Worm (Caenorhabditis elegans) whole organism, late embryonic: ENCODE results near the gene irld-34.

Experiments
- C38D4.7 ChIP-seq: fragments of 200-800 bp; sonication (Bioruptor generic); optimal IDR thresholded peaks from 2 replicates; lab custom pipeline; 2018; ENCODE audit warnings: mild to moderate bottlenecking, missing genetic modification characterization, moderate library complexity, missing compliant biosample characterization
- F13H6.1 ChIP-seq: sonication (generic microtip); optimal IDR thresholded peaks from 2 replicates; lab custom pipeline; 2016; ENCODE audit warnings: missing genetic modification characterization, missing compliant biosample characterization
- ahr-1 ChIP-seq: sonication (generic microtip); optimal IDR thresholded peaks from 2 replicates; lab custom pipeline; 2016; ENCODE audit warnings: missing genetic modification characterization, missing compliant biosample characterization
- ama-1 ChIP-seq: fragments of 150-350 bp; optimal IDR thresholded peaks from 2 replicates; lab custom pipeline; 2014
- ceh-19 ChIP-seq: fragments of 200-800 bp; sonication (Bioruptor generic); optimal IDR thresholded peaks from 2 replicates; lab custom pipeline; 2018; ENCODE audit warnings: mild to moderate bottlenecking, missing genetic modification characterization, missing compliant biosample characterization
- ceh-2 ChIP-seq: sonication (generic microtip); optimal IDR thresholded peaks from 2 replicates; lab custom pipeline; 2016; ENCODE audit warnings: missing genotype, missing genetic modification characterization, missing compliant biosample characterization
- ceh-24 ChIP-seq: sonication (generic microtip); optimal IDR thresholded peaks from 2 replicates; lab custom pipeline; 2016; ENCODE audit warnings: mild to moderate bottlenecking, missing genetic modification characterization, missing compliant biosample characterization
- ceh-31 ChIP-seq: sonication (generic microtip); optimal IDR thresholded peaks from 2 replicates; lab custom pipeline; 2016; ENCODE audit warnings: missing genetic modification characterization, missing compliant biosample characterization
- ceh-45 ChIP-seq: fragments of 200-800 bp; sonication (Bioruptor generic); IDR thresholded peaks from 2 replicates; pipeline ENCODE4 v1.3.6; 2022; ENCODE audit warnings: missing genetic modification reagents, missing genetic modification characterization, missing compliant biosample characterization
- ceh-48 ChIP-seq: sonication (generic microtip); optimal IDR thresholded peaks from 2 replicates; lab custom pipeline; 2016; ENCODE audit warnings: missing genetic modification characterization, inconsistent platforms, missing compliant biosample characterization
- ceh-6 ChIP-seq: fragments of 200-800 bp; sonication (Bioruptor generic); optimal IDR thresholded peaks from 2 replicates; lab custom pipeline; 2018; ENCODE audit warnings: mild to moderate bottlenecking, missing genetic modification characterization, missing compliant biosample characterization
- elt-2 ChIP-seq: sonication (generic microtip); optimal IDR thresholded peaks from 2 replicates; lab custom pipeline; 2016; ENCODE audit warnings: missing genetic modification reagents, missing genetic modification characterization, missing compliant biosample characterization
- elt-4 ChIP-seq: sonication (generic microtip); optimal IDR thresholded peaks from 2 replicates; lab custom pipeline; 2016; ENCODE audit warnings: missing genetic modification characterization, missing compliant biosample characterization
- fkh-10 ChIP-seq: fragments of 150-350 bp; optimal IDR thresholded peaks from 2 replicates; lab custom pipeline; 2014; ENCODE audit warnings: missing biosample characterization, missing genetic modification reagents, missing genetic modification characterization
- gmeb-2 ChIP-seq: sonication (generic microtip); optimal IDR thresholded peaks from 2 replicates; lab custom pipeline; 2016; ENCODE audit warnings: missing genetic modification characterization, inconsistent platforms, missing compliant biosample characterization
- hlh-30 ChIP-seq: sonication (generic microtip); optimal IDR thresholded peaks from 2 replicates; lab custom pipeline; 2017; ENCODE audit warnings: antibody characterized with exemption, missing genetic modification characterization, missing compliant biosample characterization; ENCODE audit not compliant: insufficient read depth
- hlh-6 ChIP-seq: sonication (generic microtip); optimal IDR thresholded peaks from 2 replicates; lab custom pipeline; 2016; ENCODE audit warnings: missing genotype, missing genetic modification characterization, missing compliant biosample characterization
- hlh-8 ChIP-seq: sonication (generic microtip); optimal IDR thresholded peaks from 2 replicates; lab custom pipeline; 2016; ENCODE audit warnings: missing genotype, missing genetic modification characterization, missing compliant biosample characterization
- lim-6 ChIP-seq: sonication (generic microtip); optimal IDR thresholded peaks from 2 replicates; lab custom pipeline; 2016; ENCODE audit warnings: missing genetic modification characterization, missing compliant biosample characterization
- mec-3 ChIP-seq: sonication (generic microtip); optimal IDR thresholded peaks from 2 replicates; lab custom pipeline; 2016; ENCODE audit warnings: borderline replicate concordance, missing genetic modification characterization, missing compliant biosample characterization
- nhr-232 ChIP-seq: sonication (generic microtip); optimal IDR thresholded peaks from 2 replicates; lab custom pipeline; 2016; ENCODE audit warnings: missing genetic modification characterization, missing compliant biosample characterization
- npax-4 ChIP-seq: sonication (generic microtip); optimal IDR thresholded peaks from 2 replicates; lab custom pipeline; 2016; ENCODE audit warnings: missing genetic modification characterization, missing compliant biosample characterization
- pax-1 ChIP-seq: fragments of 150-350 bp; optimal IDR thresholded peaks from 2 replicates; lab custom pipeline; 2014; ENCODE audit warnings: missing biosample characterization, missing genetic modification characterization
- pha-2 ChIP-seq: sonication (generic microtip); optimal IDR thresholded peaks from 2 replicates; lab custom pipeline; 2017; ENCODE audit warnings: mild to moderate bottlenecking, missing genetic modification characterization, missing compliant biosample characterization
- pha-4 ChIP-seq: fragments of 150-350 bp; optimal IDR thresholded peaks from 2 replicates; lab custom pipeline; 2018; ENCODE audit warnings: missing biosample characterization, missing genetic modification reagents, missing genetic modification characterization
- rnt-1 ChIP-seq: sonication (generic microtip); optimal IDR thresholded peaks from 2 replicates; lab custom pipeline; 2016; ENCODE audit warnings: missing genetic modification characterization, missing compliant biosample characterization
- sox-4 ChIP-seq: sonication (generic microtip); optimal IDR thresholded peaks from 2 replicates; lab custom pipeline; 2017; ENCODE audit warnings: mild to moderate bottlenecking, missing genetic modification characterization, inconsistent platforms, missing compliant biosample characterization
- syd-9 ChIP-seq: sonication (generic microtip); optimal IDR thresholded peaks from 2 replicates; lab custom pipeline; 2016; ENCODE audit warnings: mild to moderate bottlenecking, missing genetic modification characterization, moderate library complexity, missing compliant biosample characterization
- tbx-2 ChIP-seq: sonication (generic microtip); optimal IDR thresholded peaks from 2 replicates; lab custom pipeline; 2016; ENCODE audit warnings: missing genetic modification characterization, missing compliant biosample characterization
- tbx-7 ChIP-seq: sonication (generic microtip); optimal IDR thresholded peaks from 2 replicates; lab custom pipeline; 2016; ENCODE audit warnings: missing genotype, missing genetic modification characterization, missing compliant biosample characterization
- ttx-3 ChIP-seq: sonication (generic microtip); optimal IDR thresholded peaks from 2 replicates; lab custom pipeline; 2016; ENCODE audit warnings: missing genetic modification reagents, missing genetic modification characterization, missing compliant biosample characterization
- unc-3 ChIP-seq, 2 experiments: fragments of 200-800 bp in 1 of 2; sonication (Bioruptor generic) in 1 of 2; sonication (generic microtip) in 1 of 2; conservative IDR thresholded peaks in 1 of 2; optimal IDR thresholded peaks in 1 of 2; 2 replicates each; pipeline versions ENCODE4 v1.3.6 to Lab custom; 2016 to 2022; ENCODE audit warnings: missing compliant biosample characterization in 2 of 2, missing genetic modification characterization in 2 of 2, missing genetic modification reagents in 1 of 2
- unc-86 ChIP-seq: sonication (generic microtip); optimal IDR thresholded peaks from 2 replicates; lab custom pipeline; 2016; ENCODE audit warnings: missing genetic modification characterization, missing compliant biosample characterization
- zip-5 ChIP-seq: sonication (generic microtip); optimal IDR thresholded peaks from 2 replicates; lab custom pipeline; 2016; ENCODE audit warnings: missing genetic modification characterization, missing compliant biosample characterization
- ztf-16 ChIP-seq: sonication (generic microtip); optimal IDR thresholded peaks from 2 replicates; lab custom pipeline; 2017; ENCODE audit warnings: missing genetic modification characterization, missing compliant biosample characterization

Gene irld-34

DNA sequence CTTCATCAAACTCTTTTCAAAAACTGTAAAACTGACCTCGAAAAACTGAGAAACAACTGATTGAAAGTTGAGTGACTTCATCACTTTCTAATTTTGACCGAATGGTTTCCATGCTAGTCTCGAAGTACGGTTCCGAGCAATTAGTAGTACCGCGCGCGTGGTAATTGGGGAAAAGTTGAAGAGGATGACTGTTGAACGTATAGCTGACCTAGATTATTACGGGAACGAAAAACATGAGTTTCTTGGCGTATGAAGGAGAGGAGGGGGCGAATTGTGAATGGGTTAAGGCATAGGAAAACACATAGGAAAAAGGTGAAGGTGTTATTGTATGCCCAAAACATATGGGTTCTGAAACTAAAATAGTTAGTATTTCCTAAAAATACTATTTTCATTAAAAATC, 6.7 kb downstream of the irld-34 start, which contains the start of gene ptr-9:
ptr-9 (minus strand) TSS at position 101 of the 400 bp plus-strand sequence.
- TF ChIP-seq elt-2 (tag; lab: Kevin White, UChicago) = no peak
- no peak for TF ChIP-seq mec-3 (tag; lab: Kevin White, UChicago)
- TF ChIP-seq C38D4.7 (GFP tag; lab: Kevin White, UChicago) = no peak
- TF ChIP-seq unc-86 = no peak
- no peak for TF ChIP-seq nhr-232 (tag; lab: Kevin White, UChicago)
- no peak for TF ChIP-seq sox-4 (tag; lab: Kevin White, UChicago)

DNA sequence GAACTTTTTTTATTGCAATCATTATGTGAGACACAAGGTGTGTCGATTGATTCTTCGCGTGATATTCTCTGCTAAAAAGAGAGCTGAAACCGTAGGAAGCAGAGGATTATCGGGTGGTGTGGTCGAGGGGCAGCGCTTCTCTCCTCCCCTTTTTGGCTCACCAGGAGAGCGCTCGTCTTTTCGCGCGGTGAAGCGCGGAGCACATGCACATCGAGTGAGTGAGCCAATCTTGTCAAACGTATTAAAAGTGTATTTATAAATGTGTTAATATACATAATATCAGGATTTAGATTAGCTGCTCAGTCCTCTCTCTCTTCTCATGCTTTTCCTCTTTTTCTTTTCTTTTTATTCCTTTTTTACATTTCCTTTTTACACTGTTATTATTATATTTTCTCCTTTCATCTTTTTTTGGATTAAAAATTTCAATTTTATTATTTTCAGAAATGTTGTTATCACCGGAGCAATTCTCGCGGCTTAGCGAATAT, 7.8 kb downstream of the irld-34 start, which contains the start of gene dgk-3:
dgk-3 (plus strand) TSS at position 435 of the 485 bp plus-strand sequence.
- TF ChIP-seq elt-2 (tag; lab: Kevin White, UChicago) = no peak
- TF ChIP-seq npax-4 (tag; lab: Kevin White, UChicago) = no peak
- TF ChIP-seq ceh-45 (GFP tag; lab: Robert Waterston, UW) = no peak
- no peak for TF ChIP-seq pax-1
- TF ChIP-seq C38D4.7 (GFP tag; lab: Kevin White, UChicago) = no peak
- TF ChIP-seq fkh-10 (GFP tag; lab: Kevin White, UChicago) = no peak
- TF ChIP-seq ceh-24 (tag; lab: Kevin White, UChicago) = no peak
- TF ChIP-seq sox-4 (tag; lab: Kevin White, UChicago) = no peak
- no peak for TF ChIP-seq ceh-6 (GFP tag; lab: Kevin White, UChicago)
- no peak for TF ChIP-seq tbx-2 (tag; lab: Kevin White, UChicago)
- TF ChIP-seq elt-4 (tag; lab: Kevin White, UChicago) = no peak
- TF ChIP-seq hlh-6 = no peak
- no peak for TF ChIP-seq pha-2 (tag; lab: Kevin White, UChicago)

ce11 chrIII:9172702-9173101, 17.8 kb downstream of the irld-34 start, which contains the start of gene ina-1:
Gene ina-1, minus strand, starts transcription at chrIII:9172802.
- TF ChIP-seq pha-4 (no peak), tbx-7 (tag; lab: Kevin White, UChicago) (no peak), C38D4.7 (GFP tag; lab: Kevin White, UChicago) (no peak), ceh-2 (tag; lab: Kevin White, UChicago) (no peak), rnt-1 (tag; lab: Kevin White, UChicago) (no peak), pax-1 (no peak), ceh-19 (GFP tag; lab: Kevin White, UChicago) (no peak), ceh-6 (GFP tag; lab: Kevin White, UChicago) (no peak), unc-3 (GFP tag; conservative IDR thresholded peaks at IDR 0.05; lab: Robert Waterston, UW) (no peak), unc-3 (tag; optimal IDR thresholded peaks at IDR 0.05; lab: Kevin White, UChicago) (no peak), ceh-48 (no peak)

DNA sequence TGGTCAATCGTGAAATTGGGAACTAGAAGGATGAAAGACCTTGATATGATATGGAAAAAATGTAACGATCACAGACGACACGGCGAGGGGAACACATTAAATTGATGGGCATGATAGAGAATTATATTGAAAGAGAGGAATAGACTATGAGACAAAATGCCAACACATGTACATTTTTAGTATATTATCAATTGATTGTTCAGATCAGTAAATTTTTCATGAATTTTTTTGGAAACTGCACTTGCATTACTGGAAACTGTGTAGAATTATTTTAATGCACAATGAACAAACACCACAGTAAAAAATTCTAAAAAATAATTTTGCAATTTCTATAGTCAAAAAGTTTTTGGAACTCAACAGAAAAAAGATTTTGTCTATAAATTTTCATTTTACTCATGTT, 18.4 kb downstream of the irld-34 start:
- TF ChIP-seq ahr-1 (tag; lab: Kevin White, UChicago) = no peak
- TF ChIP-seq hlh-30 (tag; lab: Kevin White, UChicago) = no peak
- TF ChIP-seq ceh-48 = no peak
- TF ChIP-seq gmeb-2 (tag; lab: Kevin White, UChicago) = no peak
- no peak for TF ChIP-seq hlh-8
- TF ChIP-seq lim-6 (tag; lab: Kevin White, UChicago) = no peak
- no peak for TF ChIP-seq elt-2 (tag; lab: Kevin White, UChicago)
- no peak for TF ChIP-seq ceh-31 (tag; lab: Kevin White, UChicago)
- TF ChIP-seq pha-2 (tag; lab: Kevin White, UChicago) = no peak
- no peak for TF ChIP-seq zip-5 (tag; lab: Kevin White, UChicago)
- TF ChIP-seq ttx-3 (tag; lab: Kevin White, UChicago) = no peak
- no peak for TF ChIP-seq elt-4 (tag; lab: Kevin White, UChicago)

- no peak for TF ChIP-seq F13H6.1 (tag; lab: Kevin White, UChicago)
- TF ChIP-seq ama-1 (lab: Kevin White, UChicago) = no peak
- TF ChIP-seq ztf-16 = no peak
- TF ChIP-seq syd-9 = peak; percentile 22
- no peak for TF ChIP-seq ceh-24 (tag; lab: Kevin White, UChicago)
These were observed 21.1 kb downstream of the irld-34 start for ce11 chrIII:9176008-9176407.
